Fruit fly (Drosophila melanogaster) S2 (cell line): ENCODE data around the gene CG15894.

Experiments used
- CG8478 ChIP-seq: fragments of >200 bp; optimal IDR thresholded peaks from 2 replicates; lab custom pipeline; 2018
- CTCF ChIP-seq, 2 experiments: fragments of >200 bp; optimal IDR thresholded peaks; 2 replicates each; lab custom pipeline; 2018

CG15894 gene

dm6 chrX:6308852-6309251 lies at the start of gene CG15894:
Gene CG15894, plus strand, starts transcription at chrX:6309212.
- TF ChIP-seq CG8478 (lab: Kevin White, UChicago) = no peak
- TF ChIP-seq CTCF (optimal IDR thresholded peaks at IDR 0.05; lab: Kevin White, UChicago) = no peak

DNA sequence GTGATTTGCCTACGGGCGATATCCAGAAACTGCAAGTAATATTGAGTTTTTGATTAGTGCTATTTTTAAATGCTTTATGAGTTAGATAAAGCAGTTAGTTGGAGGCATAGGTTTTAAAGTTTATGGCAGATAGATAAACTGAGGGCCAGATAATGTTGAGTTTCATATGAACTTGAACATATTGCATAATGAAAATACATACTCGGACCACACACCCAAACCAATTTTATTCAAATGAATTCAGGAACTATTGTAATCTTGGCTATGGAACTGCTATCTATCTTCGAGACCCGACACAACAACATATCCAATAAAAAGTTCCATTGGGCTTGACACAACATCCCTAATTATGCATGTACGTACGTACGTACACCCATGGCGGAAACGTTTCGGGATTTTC lies 49.3 kb upstream of the CG15894 start:
- TF ChIP-seq CG8478 (lab: Kevin White, UChicago) (no peak), CTCF (optimal IDR thresholded peaks at IDR 0.05; lab: Kevin White, UChicago) (no peak)

- TF ChIP-seq CG8478 (lab: Kevin White, UChicago) = no peak
- no peak for TF ChIP-seq CTCF (optimal IDR thresholded peaks at IDR 0.05; lab: Kevin White, UChicago)
These were observed 48.1 kb upstream of the CG15894 start, which contains the start of gene Josd for dm6 chrX:6260900-6261299. Gene Josd, plus strand, starts transcription at chrX:6261169.

DNA sequence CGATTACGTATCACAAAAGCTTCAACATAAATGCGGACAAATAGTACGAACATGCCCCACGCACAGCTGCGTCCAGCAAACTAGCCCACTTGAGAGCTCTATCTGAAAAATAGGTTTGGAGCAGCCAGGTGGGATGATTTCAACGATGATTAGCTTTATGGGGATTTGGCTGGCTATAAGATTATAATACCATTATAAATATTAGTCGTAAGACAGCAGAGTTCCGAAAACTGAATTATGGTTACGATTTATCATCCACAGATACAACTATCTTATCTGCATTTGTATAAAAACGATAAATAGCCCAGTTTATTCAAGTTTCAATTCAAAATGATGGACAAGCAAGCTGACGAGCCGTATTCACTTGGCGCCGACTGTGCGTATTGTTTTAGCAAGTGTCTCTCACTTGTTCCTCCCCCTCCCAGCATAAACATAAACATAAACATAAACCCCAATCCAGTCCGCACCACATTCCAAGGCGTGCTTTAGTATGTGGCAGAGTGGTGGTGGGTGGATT lies 45.3 kb upstream of the CG15894 start:
- TF ChIP-seq CG8478 (lab: Kevin White, UChicago) (no peak), CTCF (optimal IDR thresholded peaks at IDR 0.05; lab: Kevin White, UChicago) (no peak)

DNA sequence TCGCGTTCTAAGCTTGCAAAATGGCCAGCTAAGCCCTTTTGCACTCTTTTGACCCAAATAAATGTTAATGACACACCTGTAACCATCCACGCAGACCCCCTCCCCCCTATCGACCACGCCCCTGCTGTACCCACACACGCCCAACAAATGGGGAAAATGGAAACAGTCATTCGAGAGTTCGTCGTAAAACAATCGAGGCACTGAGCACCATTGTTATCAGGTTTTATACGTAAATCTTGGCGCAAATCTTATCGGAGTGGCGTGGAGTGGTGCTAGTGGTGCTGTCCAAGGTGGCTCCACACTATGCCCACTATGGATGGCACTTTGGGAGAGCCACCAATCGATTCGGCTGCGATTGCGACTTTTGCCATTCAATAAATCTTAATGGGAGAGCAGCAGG lies 44.6 kb upstream of the CG15894 start:
- TF ChIP-seq CTCF (optimal IDR thresholded peaks at IDR 0.05; lab: Kevin White, UChicago) (no peak), CG8478 (lab: Kevin White, UChicago) (no peak)

- no peak for TF ChIP-seq CTCF (optimal IDR thresholded peaks at IDR 0.05; lab: Kevin White, UChicago)
- no peak for TF ChIP-seq CG8478 (lab: Kevin White, UChicago)
These were observed 43.5 kb upstream of the CG15894 start for dm6 chrX:6265456-6265877.

dm6 chrX:6266092-6266491 lies 42.9 kb upstream of the CG15894 start:
- TF ChIP-seq CTCF (optimal IDR thresholded peaks at IDR 0.05; lab: Kevin White, UChicago) = no peak

DNA sequence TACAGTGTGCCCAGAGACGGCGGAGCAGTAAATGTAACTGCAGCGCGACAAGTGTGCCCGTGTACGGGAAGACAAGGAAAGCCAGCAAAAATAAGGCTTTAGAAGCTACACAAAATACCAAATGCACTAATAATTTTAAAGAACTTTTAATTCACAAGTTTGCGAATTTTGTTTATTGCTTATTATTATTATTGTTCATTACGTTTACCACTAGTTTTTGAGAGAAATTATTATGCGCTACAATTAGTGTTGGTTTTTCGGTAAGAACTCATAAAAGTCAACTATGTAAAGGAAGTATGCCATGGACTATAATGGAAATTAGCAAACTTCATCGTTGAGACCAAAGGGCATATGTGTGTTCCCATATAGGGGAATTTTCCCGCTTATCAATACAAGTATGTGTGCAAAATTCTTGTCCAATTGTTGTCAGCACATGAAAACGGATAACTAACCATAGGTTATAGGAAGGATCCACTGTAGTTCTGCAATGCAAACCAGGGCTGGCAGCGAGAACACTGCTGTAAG lies 41.8 kb upstream of the CG15894 start, which contains the start of gene schlank:
TSS of gene schlank (minus strand) at position 42 of the 525 bp plus-strand sequence.
- TF ChIP-seq CTCF (optimal IDR thresholded peaks at IDR 0.05; lab: Kevin White, UChicago) = no peak
- TF ChIP-seq CG8478 (lab: Kevin White, UChicago) = no peak

DNA sequence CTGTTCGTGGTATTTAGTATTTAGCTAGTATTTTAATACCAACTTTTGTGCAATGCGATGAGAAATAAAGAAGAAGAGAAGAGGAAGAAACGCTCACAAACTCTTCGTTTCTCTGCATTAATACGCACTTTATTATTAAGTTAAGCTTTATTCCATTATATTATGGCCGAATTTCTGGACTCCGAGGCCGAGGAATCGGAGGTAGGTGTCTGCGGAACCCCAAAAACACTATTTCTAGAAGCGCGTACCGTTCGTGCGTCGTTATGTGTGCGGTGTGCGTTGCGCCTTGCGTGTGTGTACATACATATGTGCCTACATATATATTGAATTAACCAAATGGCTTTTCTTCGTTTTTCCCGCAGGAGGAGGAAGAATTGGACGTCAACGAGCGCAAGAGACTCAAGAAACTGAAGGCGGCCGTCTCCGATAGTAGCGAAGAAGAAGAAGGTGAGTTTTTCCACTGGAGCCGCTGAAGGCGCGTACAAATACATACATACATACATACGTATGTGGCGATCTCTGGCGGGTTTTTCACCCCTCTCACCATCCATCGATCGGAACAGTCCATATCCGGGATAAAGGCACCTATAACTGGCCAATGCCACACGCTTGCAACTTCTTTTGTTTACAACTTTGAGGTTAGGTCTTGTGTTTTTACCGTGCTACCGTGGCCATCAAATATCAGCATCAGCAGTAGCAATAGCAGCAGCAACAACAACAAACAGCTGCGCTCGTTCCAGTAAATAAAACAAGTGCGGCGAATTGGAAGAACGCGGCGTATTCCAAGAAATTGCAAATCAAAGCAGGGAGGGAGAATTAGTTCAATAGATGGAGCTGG lies 41.0 kb upstream of the CG15894 start, which contains the start of gene Spt6:
TSS of gene Spt6 (plus strand) at position 53 of the 838 bp plus-strand sequence.
- no peak for TF ChIP-seq CG8478 (lab: Kevin White, UChicago)
- TF ChIP-seq CTCF (optimal IDR thresholded peaks at IDR 0.05; lab: Kevin White, UChicago) = no peak

DNA sequence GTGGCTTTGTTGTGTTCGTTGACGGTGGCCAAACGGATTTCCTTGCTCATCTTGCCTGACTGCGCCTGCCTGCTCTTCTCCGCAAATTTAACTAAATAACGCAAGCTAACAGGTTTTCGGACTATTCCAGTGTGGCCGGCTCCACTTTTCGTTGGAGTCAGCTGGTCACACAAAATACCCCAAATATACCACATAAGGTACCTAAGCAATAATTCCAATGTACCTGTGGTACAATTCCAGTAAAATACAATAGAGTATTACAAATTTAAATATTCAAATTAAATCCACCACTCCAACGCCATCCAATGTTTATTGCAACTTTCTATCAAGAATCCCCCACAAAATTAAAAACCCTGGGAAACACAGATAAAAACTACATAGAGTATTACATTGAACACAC lies 32.4 kb upstream of the CG15894 start, which contains the start of gene CG3566:
TSS of gene CG3566 (minus strand) at position 135 of the 400 bp plus-strand sequence.
- TF ChIP-seq CG8478 (lab: Kevin White, UChicago) (no peak), CTCF (optimal IDR thresholded peaks at IDR 0.05; lab: Kevin White, UChicago) (no peak)

dm6 chrX:6278879-6279628 lies 30.0 kb upstream of the CG15894 start:
- TF ChIP-seq CTCF (optimal IDR thresholded peaks at IDR 0.05; lab: Kevin White, UChicago) (no peak), CG8478 (lab: Kevin White, UChicago) (no peak)

- TF ChIP-seq CTCF (optimal IDR thresholded peaks at IDR 0.05; lab: Kevin White, UChicago) (no peak), CG8478 (lab: Kevin White, UChicago) (no peak)
These were observed 29.4 kb upstream of the CG15894 start, which contains the start of gene Ubi-p5E for dm6 chrX:6279629-6280073. Gene Ubi-p5E, minus strand, starts transcription at chrX:6279647.

- no peak for TF ChIP-seq CTCF (optimal IDR thresholded peaks at IDR 0.05; lab: Kevin White, UChicago)
- no peak for TF ChIP-seq CG8478 (lab: Kevin White, UChicago)
These were observed 25.5 kb upstream of the CG15894 start, which contains the start of gene CG11700 for dm6 chrX:6283470-6283869. Gene CG11700, minus strand, starts transcription at chrX:6283575.

dm6 chrX:6287842-6288241 lies 21.2 kb upstream of the CG15894 start, which contains the start of the genes Top3beta and wuho:
Gene Top3beta, minus strand, starts transcription at chrX:6287990.
Gene wuho, plus strand, starts transcription at chrX:6288100.
- TF ChIP-seq CG8478 (lab: Kevin White, UChicago) = no peak
- TF ChIP-seq CTCF (optimal IDR thresholded peaks at IDR 0.05; lab: Kevin White, UChicago) = peak; percentile 46 to 48
